Fruit fly (Drosophila melanogaster) whole organism, prepupa: ENCODE data around the gene CG33124.

Source experiments
- Blimp-1 ChIP-seq: fragments of 200-800 bp; sonication (Bioruptor generic); optimal IDR thresholded peaks from 3 replicates; lab custom pipeline; 2017; ENCODE audit warnings: missing biosample characterization, missing genetic modification characterization, mild to moderate bottlenecking, moderate library complexity, missing genetic modification reagents
- CG10669 ChIP-seq: fragments of 200-800 bp; sonication (Bioruptor generic); optimal IDR thresholded peaks from 3 replicates; lab custom pipeline; 2018; ENCODE audit warnings: missing biosample characterization, mild to moderate bottlenecking, missing genetic modification characterization, moderate library complexity
- CG11294 ChIP-seq: fragments of 200-800 bp; sonication (Bioruptor generic); IDR thresholded peaks from 2 replicates; pipeline ENCODE4 v1.3.6; 2022; ENCODE audit warnings: missing biosample characterization, missing genetic modification characterization
- CG11762 ChIP-seq: fragments of 200-800 bp; sonication (Bioruptor generic); optimal IDR thresholded peaks from 3 replicates; lab custom pipeline; 2016; ENCODE audit warnings: missing biosample characterization, missing genetic modification characterization; ENCODE audit not compliant: insufficient read depth
- CG15336 ChIP-seq: fragments of 200-800 bp; sonication (Bioruptor generic); IDR thresholded peaks from 2 replicates; pipeline ENCODE4 v1.3.6; 2022; ENCODE audit warnings: missing biosample characterization, missing genetic modification characterization
- CG16779 ChIP-seq: fragments of 200-800 bp; sonication (Bioruptor generic); optimal IDR thresholded peaks from 3 replicates; lab custom pipeline; 2017; ENCODE audit warnings: missing biosample characterization, mild to moderate bottlenecking, missing genetic modification characterization
- CG3032 ChIP-seq: fragments of 200-800 bp; optimal IDR thresholded peaks from 2 replicates; lab custom pipeline; 2019; ENCODE audit warnings: missing biosample characterization, mild to moderate bottlenecking, missing genetic modification characterization, moderate library complexity
- CG31627 ChIP-seq: fragments of 200-800 bp; sonication (Bioruptor generic); optimal IDR thresholded peaks from 3 replicates; lab custom pipeline; 2016; ENCODE audit warnings: missing biosample characterization, missing genetic modification characterization
- CG3919 ChIP-seq: fragments of 200-800 bp; sonication (Bioruptor generic); optimal IDR thresholded peaks from 3 replicates; lab custom pipeline; 2016; ENCODE audit warnings: missing biosample characterization, missing genetic modification characterization
- CG4318 ChIP-seq: fragments of 200-800 bp; sonication (Bioruptor generic); optimal IDR thresholded peaks from 3 replicates; lab custom pipeline; 2017; ENCODE audit warnings: missing biosample characterization, mild to moderate bottlenecking, missing genetic modification characterization
- CG6163 ChIP-seq: fragments of 200-800 bp; sonication (Bioruptor generic); IDR thresholded peaks from 3 replicates; pipeline ENCODE4 v1.3.6; 2022; ENCODE audit warnings: missing biosample characterization, missing genetic modification characterization
- CG6276 ChIP-seq: fragments of 200-800 bp; sonication (Bioruptor generic); optimal IDR thresholded peaks from 2 replicates; lab custom pipeline; 2017; ENCODE audit warnings: missing biosample characterization, mild to moderate bottlenecking, missing genetic modification characterization
- CG6792 ChIP-seq: fragments of 200-800 bp; sonication (Bioruptor generic); optimal IDR thresholded peaks from 3 replicates; lab custom pipeline; 2016; ENCODE audit warnings: missing biosample characterization, missing genetic modification characterization
- CG6808 ChIP-seq: fragments of 200-800 bp; sonication (Bioruptor generic); optimal IDR thresholded peaks from 3 replicates; lab custom pipeline; 2017; ENCODE audit warnings: missing biosample characterization, missing genetic modification characterization, mild to moderate bottlenecking, moderate library complexity, missing genetic modification reagents
- CG6854 ChIP-seq: fragments of 200-800 bp; sonication (Bioruptor generic); optimal IDR thresholded peaks from 2 replicates; lab custom pipeline; 2017; ENCODE audit warnings: missing biosample characterization, mild to moderate bottlenecking, missing genetic modification characterization
- CG8119 ChIP-seq: fragments of 200-800 bp; sonication (Bioruptor generic); IDR thresholded peaks from 3 replicates; pipeline ENCODE4 v1.3.6; 2022; ENCODE audit warnings: missing biosample characterization, missing genetic modification characterization
- CG8319 ChIP-seq: fragments of 200-800 bp; sonication (Bioruptor generic); optimal IDR thresholded peaks from 3 replicates; lab custom pipeline; 2016; ENCODE audit warnings: missing biosample characterization, missing genetic modification characterization
- CG8632 ChIP-seq: fragments of 200-800 bp; sonication (Bioruptor generic); optimal IDR thresholded peaks from 3 replicates; lab custom pipeline; 2016; ENCODE audit warnings: missing biosample characterization, missing genetic modification characterization
- CG9139 ChIP-seq: fragments of 200-800 bp; sonication (Bioruptor generic); optimal IDR thresholded peaks from 3 replicates; lab custom pipeline; 2017; ENCODE audit warnings: missing biosample characterization, mild to moderate bottlenecking, missing genetic modification characterization
- Ets96B ChIP-seq: fragments of 200-800 bp; optimal IDR thresholded peaks from 2 replicates; lab custom pipeline; 2019; ENCODE audit warnings: missing biosample characterization, mild to moderate bottlenecking, missing genetic modification characterization, moderate library complexity
- Hr38 ChIP-seq: sonication (Bioruptor generic); optimal IDR thresholded peaks from 2 replicates; lab custom pipeline; 2016; ENCODE audit warnings: missing biosample characterization, missing genetic modification characterization
- Lpt ChIP-seq: fragments of 200-800 bp; sonication (Bioruptor generic); optimal IDR thresholded peaks from 3 replicates; lab custom pipeline; 2016; ENCODE audit warnings: missing biosample characterization, missing genetic modification characterization
- Smox ChIP-seq: fragments of 200-800 bp; sonication (Bioruptor generic); optimal IDR thresholded peaks from 3 replicates; lab custom pipeline; 2016; ENCODE audit warnings: missing biosample characterization, missing genetic modification characterization
- Sox102F ChIP-seq: fragments of 200-800 bp; sonication (Bioruptor generic); optimal IDR thresholded peaks from 2 replicates; lab custom pipeline; 2016; ENCODE audit warnings: missing biosample characterization, mild to moderate bottlenecking, missing genetic modification characterization
- Sox14 ChIP-seq: fragments of 200-800 bp; sonication (Bioruptor generic); optimal IDR thresholded peaks from 3 replicates; lab custom pipeline; 2016; ENCODE audit warnings: missing biosample characterization, missing genetic modification characterization
- Sox15 ChIP-seq: fragments of 200-800 bp; sonication (Bioruptor generic); optimal IDR thresholded peaks from 3 replicates; lab custom pipeline; 2016; ENCODE audit warnings: missing biosample characterization, missing genetic modification characterization
- achi ChIP-seq: fragments of 200-800 bp; sonication (Bioruptor generic); optimal IDR thresholded peaks from 3 replicates; lab custom pipeline; 2016; ENCODE audit warnings: missing biosample characterization, missing genetic modification characterization
- dac ChIP-seq: fragments of 200-800 bp; sonication (Bioruptor generic); optimal IDR thresholded peaks from 2 replicates; lab custom pipeline; 2017; ENCODE audit warnings: missing biosample characterization, mild to moderate bottlenecking, missing genetic modification characterization
- dsx ChIP-seq: fragments of 200-800 bp; optimal IDR thresholded peaks from 3 replicates; lab custom pipeline; 2019; ENCODE audit warnings: missing biosample characterization, mild to moderate bottlenecking, missing genetic modification characterization, moderate library complexity; ENCODE audit not compliant: poor library complexity, severe bottlenecking
- eg ChIP-seq: fragments of 200-800 bp; sonication (Bioruptor generic); IDR thresholded peaks from 3 replicates; pipeline ENCODE4 v1.3.6; 2022; ENCODE audit warnings: missing biosample characterization, missing genetic modification characterization
- fd85E ChIP-seq: fragments of 200-800 bp; sonication (Bioruptor generic); optimal IDR thresholded peaks from 3 replicates; lab custom pipeline; 2016; ENCODE audit warnings: missing biosample characterization, missing genetic modification characterization
- fkh ChIP-seq: fragments of 200-800 bp; sonication (Bioruptor generic); optimal IDR thresholded peaks from 3 replicates; lab custom pipeline; 2017; ENCODE audit warnings: missing biosample characterization, mild to moderate bottlenecking, missing genetic modification characterization, moderate library complexity
- net ChIP-seq: fragments of 200-800 bp; sonication (Bioruptor generic); optimal IDR thresholded peaks from 3 replicates; lab custom pipeline; 2016; ENCODE audit warnings: missing biosample characterization, missing genetic modification characterization
- pdm3 ChIP-seq: fragments of 200-800 bp; sonication (Bioruptor generic); optimal IDR thresholded peaks from 3 replicates; lab custom pipeline; 2016; ENCODE audit warnings: missing biosample characterization, missing genetic modification characterization
- salr ChIP-seq, 2 experiments: fragments of 200-800 bp; sonication (Bioruptor generic); optimal IDR thresholded peaks; 3 replicates each; lab custom pipeline; 2016 to 2018; ENCODE audit warnings: missing biosample characterization in 2 of 2, missing genetic modification characterization in 2 of 2, mild to moderate bottlenecking in 1 of 2
- spab ChIP-seq: fragments of 200-800 bp; sonication (Bioruptor generic); optimal IDR thresholded peaks from 2 replicates; lab custom pipeline; 2017; ENCODE audit warnings: missing biosample characterization, mild to moderate bottlenecking, missing genetic modification characterization, missing genetic modification reagents
- svp ChIP-seq: fragments of 200-800 bp; sonication (Bioruptor generic); peaks from one replicate; lab custom pipeline; 2016; ENCODE audit warnings: missing biosample characterization, missing genetic modification characterization
- topi ChIP-seq: fragments of 200-800 bp; sonication (Bioruptor generic); optimal IDR thresholded peaks from 3 replicates; lab custom pipeline; 2016; ENCODE audit warnings: missing biosample characterization, missing genetic modification characterization

The CG33124 gene

dm6 chr2L:2162729-2163567, 46.0 kb downstream of the CG33124 start (continued):
- peak; percentile 20 to 36 for TF ChIP-seq salr (GFP tag; optimal IDR thresholded peaks at IDR 0.05; lab: Kevin White, UChicago)
- TF ChIP-seq CG11762 (GFP tag; lab: Kevin White, UChicago) = peak; percentile 25
- TF ChIP-seq dac (GFP tag; lab: Kevin White, UChicago) = no peak
- TF ChIP-seq CG8632 = peak; percentile 15
- no peak for TF ChIP-seq net
- peak; percentile 54; the same call in 2 of the 3 replicates for TF ChIP-seq CG8119
- peak; percentile 50 for TF ChIP-seq CG6792 (GFP tag; lab: Kevin White, UChicago)
- peak; percentile 66 for TF ChIP-seq CG10669 (GFP tag; lab: Kevin White, UChicago)
- no peak for TF ChIP-seq CG8319
- no peak for TF ChIP-seq Smox (GFP tag; lab: Kevin White, UChicago)
- no peak for TF ChIP-seq fd85E (GFP tag; lab: Kevin White, UChicago)
- TF ChIP-seq CG6163 (GFP tag; lab: Robert Waterston, UW) = peak; percentile 68
- TF ChIP-seq Sox15 (GFP tag; lab: Kevin White, UChicago) = no peak
- TF ChIP-seq Blimp-1 (GFP tag; lab: Kevin White, UChicago) = no peak
- TF ChIP-seq CG4318 (GFP tag; lab: Kevin White, UChicago) = peak; percentile 33
- peak; percentile 45 for TF ChIP-seq dsx (GFP tag; lab: Kevin White, UChicago)
- TF ChIP-seq CG31627 (GFP tag; lab: Kevin White, UChicago) = no peak
- TF ChIP-seq CG15336 (GFP tag; lab: Robert Waterston, UW) = peak; percentile 67
- no peak for TF ChIP-seq svp (GFP tag; lab: Kevin White, UChicago)
- TF ChIP-seq, all 60 proteins: peak for 35

DNA sequence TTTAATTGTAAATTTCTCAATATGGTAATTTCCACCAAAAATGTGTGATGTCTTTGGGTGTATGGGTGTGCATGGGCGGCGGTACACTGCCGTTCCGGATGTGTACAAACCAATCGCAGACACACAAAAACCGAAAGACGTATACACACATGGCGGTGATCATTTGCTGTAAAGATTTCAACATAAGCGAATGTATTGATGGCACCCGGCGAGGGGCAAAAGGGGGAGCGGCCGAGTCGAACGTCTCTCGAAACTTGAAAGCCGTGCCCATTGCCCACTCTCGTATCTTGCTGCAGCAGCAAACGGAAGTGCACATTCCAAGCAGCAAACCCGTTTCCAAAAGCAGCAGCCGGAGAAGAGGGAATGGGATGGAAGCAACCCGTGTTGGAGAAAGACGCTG, 46.6 kb downstream of the CG33124 start:
- no peak for TF ChIP-seq Sox14
- no peak for TF ChIP-seq CG8319
- TF ChIP-seq CG3032 (tag; lab: Kevin White, UChicago) = no peak
- no peak for TF ChIP-seq topi
- TF ChIP-seq achi = no peak
- no peak for TF ChIP-seq CG6808
- TF ChIP-seq CG11762 (GFP tag; lab: Kevin White, UChicago) = no peak
- TF ChIP-seq Sox102F = no peak
- peak; percentile 27; the same call in 1 of the 3 replicates for TF ChIP-seq eg (GFP tag; lab: Robert Waterston, UW)
- no peak for TF ChIP-seq fkh
- no peak for TF ChIP-seq pdm3 (GFP tag; lab: Kevin White, UChicago)
- no peak for TF ChIP-seq CG6276
- TF ChIP-seq Sox15 (GFP tag; lab: Kevin White, UChicago) = no peak
- no peak for TF ChIP-seq spab
- no peak for TF ChIP-seq Hr38 (GFP tag; lab: Kevin White, UChicago)
- no peak for TF ChIP-seq CG11294 (GFP tag; lab: Robert Waterston, UW)
- TF ChIP-seq Ets96B (tag; lab: Kevin White, UChicago) = no peak
- no peak for TF ChIP-seq CG3919
- TF ChIP-seq CG6792 (GFP tag; lab: Kevin White, UChicago) = no peak
- no peak for TF ChIP-seq svp (GFP tag; lab: Kevin White, UChicago)
- TF ChIP-seq CG16779 (tag; lab: Kevin White, UChicago) = no peak
- TF ChIP-seq Lpt = peak; percentile 70
- TF ChIP-seq CG9139 (GFP tag; lab: Kevin White, UChicago) = no peak
- TF ChIP-seq CG6854 (GFP tag; lab: Kevin White, UChicago) = peak; percentile 69
